Worm (Caenorhabditis elegans) whole organism, mixed stage, embryonic: ENCODE measurements around the gene ctr-9.

Source experiments
- blmp-1 ChIP-seq: fragments of 150-350 bp; optimal IDR thresholded peaks from 2 replicates; lab custom pipeline; 2014; ENCODE audit warnings: missing biosample characterization, missing genetic modification characterization
- ceh-83 ChIP-seq: fragments of 200-800 bp; sonication (Bioruptor generic); optimal IDR thresholded peaks from 2 replicates; lab custom pipeline; 2018; ENCODE audit warnings: mild to moderate bottlenecking, missing genetic modification characterization, missing compliant biosample characterization
- elt-1 ChIP-seq: sonication (generic microtip); optimal IDR thresholded peaks from 2 replicates; lab custom pipeline; 2017; ENCODE audit warnings: missing genetic modification characterization, mild to moderate bottlenecking, missing compliant biosample characterization, antibody characterized with exemption, moderate library complexity, borderline replicate concordance; ENCODE audit not compliant: insufficient read depth
- elt-3 ChIP-seq: fragments of 150-350 bp; optimal IDR thresholded peaks from 2 replicates; lab custom pipeline; 2014; ENCODE audit warnings: missing biosample characterization, missing genetic modification characterization
- lsy-2 ChIP-seq: fragments of 150-350 bp; optimal IDR thresholded peaks from 2 replicates; lab custom pipeline; 2014; ENCODE audit warnings: missing biosample characterization, missing genetic modification characterization
- mep-1 ChIP-seq: fragments of 150-350 bp; optimal IDR thresholded peaks from 2 replicates; lab custom pipeline; 2017; ENCODE audit warnings: missing biosample characterization, missing genetic modification reagents, missing genetic modification characterization, inconsistent platforms
- nhr-237 ChIP-seq: fragments of 150-350 bp; optimal IDR thresholded peaks from 2 replicates; lab custom pipeline; 2014; ENCODE audit warnings: missing biosample characterization, missing genetic modification characterization
- nhr-28 ChIP-seq: fragments of 150-350 bp; optimal IDR thresholded peaks from 2 replicates; lab custom pipeline; 2014; ENCODE audit warnings: missing biosample characterization, missing genetic modification characterization
- nhr-76 ChIP-seq: sonication (generic microtip); optimal IDR thresholded peaks from 2 replicates; lab custom pipeline; 2017; ENCODE audit warnings: missing biosample characterization, missing genetic modification characterization
- pha-4 ChIP-seq: fragments of 150-350 bp; optimal IDR thresholded peaks from 2 replicates; lab custom pipeline; 2018; ENCODE audit warnings: missing biosample characterization, missing genetic modification reagents, missing genetic modification characterization
- snpc-4 ChIP-seq: fragments of 150-350 bp; optimal IDR thresholded peaks from 2 replicates; lab custom pipeline; 2014; ENCODE audit warnings: missing biosample characterization, missing genetic modification characterization
- unc-62 ChIP-seq: fragments of 150-350 bp; optimal IDR thresholded peaks from 2 replicates; lab custom pipeline; 2014; ENCODE audit warnings: missing biosample characterization, missing genetic modification reagents, missing genetic modification characterization
- zip-8 ChIP-seq: fragments of 150-350 bp; optimal IDR thresholded peaks from 2 replicates; lab custom pipeline; 2014; ENCODE audit warnings: missing biosample characterization, missing genetic modification characterization
- ztf-11 ChIP-seq: fragments of 150-350 bp; optimal IDR thresholded peaks from 2 replicates; lab custom pipeline; 2014; ENCODE audit warnings: missing biosample characterization, missing genetic modification characterization

DNA sequence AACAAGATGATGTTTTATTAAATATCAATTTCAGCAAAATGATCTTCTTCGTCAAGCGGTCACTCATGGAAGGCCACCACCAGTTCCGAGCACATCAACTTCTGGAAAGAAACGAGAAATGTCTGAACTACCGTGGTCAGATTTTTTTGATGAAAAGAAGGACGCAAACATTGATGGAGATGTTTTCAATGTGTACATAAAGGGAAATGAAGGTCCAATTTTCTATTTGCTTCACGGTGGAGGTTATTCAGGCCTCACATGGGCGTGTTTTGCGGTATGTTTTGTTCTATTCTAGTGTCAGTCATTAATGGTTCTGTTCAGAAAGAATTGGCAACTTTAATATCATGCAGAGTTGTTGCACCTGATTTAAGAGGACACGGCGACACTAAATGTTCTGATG, 25.3 kb upstream of the ctr-9 start, which contains the start of gene B0464.6:
- TF ChIP-seq snpc-4 (tag; lab: Kevin White, UChicago), result no peak
- TF ChIP-seq nhr-28 (tag; lab: Kevin White, UChicago), result no peak
- TF ChIP-seq mep-1 (tag; lab: Kevin White, UChicago), result no peak
- no peak for TF ChIP-seq lsy-2 (tag; lab: Kevin White, UChicago)
- no peak for TF ChIP-seq elt-1 (tag; lab: Kevin White, UChicago)
- no peak for TF ChIP-seq elt-3 (tag; lab: Kevin White, UChicago)
- TF ChIP-seq unc-62 (GFP tag; lab: Kevin White, UChicago), result no peak
- no peak for TF ChIP-seq blmp-1 (tag; lab: Kevin White, UChicago)
- no peak for TF ChIP-seq ceh-83 (GFP tag; lab: Kevin White, UChicago)
- TF ChIP-seq ztf-11 (tag; lab: Kevin White, UChicago), result no peak
- no peak for TF ChIP-seq nhr-76
- TF ChIP-seq pha-4 (tag; lab: Kevin White, UChicago), result no peak
- no peak for TF ChIP-seq zip-8 (tag; lab: Kevin White, UChicago)
- no peak for TF ChIP-seq nhr-237 (tag; lab: Kevin White, UChicago)
